Fruit fly (Drosophila melanogaster) whole organism, embryonic: ENCODE data around the gene Ufl1.

Source experiments
- Asciz ChIP-seq: fragments of 200-800 bp; sonication (Bioruptor generic); optimal IDR thresholded peaks from 2 replicates; lab custom pipeline; 2017; ENCODE audit warnings: missing biosample characterization, mild to moderate bottlenecking, missing genetic modification characterization, missing genetic modification reagents
- Atf3 ChIP-seq: fragments of 200-800 bp; sonication (Bioruptor generic); optimal IDR thresholded peaks from 3 replicates; lab custom pipeline; 2016; ENCODE audit warnings: missing biosample characterization, missing genetic modification characterization
- B-H2 ChIP-seq: fragments of 200-800 bp; sonication (Bioruptor generic); optimal IDR thresholded peaks from 2 replicates; lab custom pipeline; 2018; ENCODE audit warnings: missing biosample characterization, mild to moderate bottlenecking, missing genetic modification characterization
- CG10321 ChIP-seq: fragments of 200-800 bp; sonication (Bioruptor generic); IDR thresholded peaks from 2 replicates; pipeline ENCODE4 v1.3.6; 2022; ENCODE audit warnings: missing biosample characterization, missing genetic modification characterization
- CG10654 ChIP-seq: fragments of 200-800 bp; sonication (Bioruptor generic); optimal IDR thresholded peaks from 2 replicates; lab custom pipeline; 2016; ENCODE audit warnings: missing biosample characterization, missing genetic modification characterization
- CG10979 ChIP-seq: fragments of 200-800 bp; sonication (Bioruptor generic); optimal IDR thresholded peaks from 2 replicates; lab custom pipeline; 2018; ENCODE audit warnings: missing biosample characterization, mild to moderate bottlenecking, missing genetic modification characterization, moderate library complexity
- CG11247 ChIP-seq: fragments of 200-800 bp; sonication (Bioruptor generic); IDR thresholded peaks from 2 replicates; pipeline ENCODE4 v1.3.6; 2022; ENCODE audit warnings: missing biosample characterization, missing genetic modification characterization
- CG11696 ChIP-seq: fragments of 200-800 bp; sonication (Bioruptor generic); IDR thresholded peaks from 2 replicates; pipeline ENCODE4 v1.3.6; 2022; ENCODE audit warnings: missing biosample characterization, missing genetic modification characterization
- CG11723 ChIP-seq: fragments of 200-800 bp; sonication (Bioruptor generic); optimal IDR thresholded peaks from 2 replicates; lab custom pipeline; 2017; ENCODE audit warnings: missing biosample characterization, mild to moderate bottlenecking, missing genetic modification characterization
- CG15479 ChIP-seq: fragments of 200-800 bp; sonication (Bioruptor generic); optimal IDR thresholded peaks from 3 replicates; lab custom pipeline; 2019; ENCODE audit warnings: missing biosample characterization, mild to moderate bottlenecking, missing genetic modification characterization, moderate library complexity
- CG17568 ChIP-seq: fragments of 200-800 bp; sonication (Bioruptor generic); optimal IDR thresholded peaks from 2 replicates; lab custom pipeline; 2018; ENCODE audit warnings: missing biosample characterization, mild to moderate bottlenecking, missing genetic modification characterization, moderate library complexity
- CG17829 ChIP-seq: fragments of 200-800 bp; optimal IDR thresholded peaks from 2 replicates; lab custom pipeline; 2019; ENCODE audit warnings: missing biosample characterization, mild to moderate bottlenecking, missing genetic modification characterization, moderate library complexity
- CG1792 ChIP-seq: fragments of 200-800 bp; sonication (Bioruptor generic); optimal IDR thresholded peaks from 2 replicates; lab custom pipeline; 2016; ENCODE audit warnings: missing biosample characterization, missing genetic modification characterization
- CG1832 ChIP-seq: fragments of 200-800 bp; sonication (Bioruptor generic); optimal IDR thresholded peaks from 2 replicates; lab custom pipeline; 2017; ENCODE audit warnings: missing biosample characterization, mild to moderate bottlenecking, missing genetic modification characterization, inconsistent platforms
- CG2202 ChIP-seq: fragments of 200-800 bp; sonication (Bioruptor generic); optimal IDR thresholded peaks from 2 replicates; lab custom pipeline; 2018; ENCODE audit warnings: missing biosample characterization, mild to moderate bottlenecking, missing genetic modification characterization
- CG30020 ChIP-seq: fragments of 200-800 bp; optimal IDR thresholded peaks from 2 replicates; lab custom pipeline; 2019; ENCODE audit warnings: missing biosample characterization, mild to moderate bottlenecking, missing genetic modification characterization, moderate library complexity
- CG31224 ChIP-seq: fragments of 200-800 bp; sonication (Bioruptor generic); IDR thresholded peaks from 2 replicates; pipeline ENCODE4 v1.3.6; 2022; ENCODE audit warnings: missing biosample characterization, missing genetic modification characterization
- CG34224 ChIP-seq: fragments of 200-800 bp; sonication (Bioruptor generic); IDR thresholded peaks from 3 replicates; pipeline ENCODE4 v1.3.6; 2022; ENCODE audit warnings: missing biosample characterization, missing genetic modification characterization; ENCODE audit not compliant: partially characterized antibody
- CG4820 ChIP-seq: fragments of 200-800 bp; sonication (Bioruptor generic); optimal IDR thresholded peaks from 3 replicates; lab custom pipeline; 2016; ENCODE audit warnings: missing biosample characterization, missing genetic modification characterization
- CG6272 ChIP-seq: fragments of 200-800 bp; sonication (Bioruptor generic); IDR thresholded peaks from 2 replicates; pipeline ENCODE4 v1.3.6; 2022; ENCODE audit warnings: missing biosample characterization, missing genetic modification characterization
- CG7357 ChIP-seq: fragments of 200-800 bp; sonication (Bioruptor generic); IDR thresholded peaks from 3 replicates; pipeline ENCODE4 v1.3.6; 2022; ENCODE audit warnings: missing biosample characterization, missing genetic modification characterization
- CG7987 ChIP-seq: fragments of 200-800 bp; sonication (Bioruptor generic); optimal IDR thresholded peaks from 2 replicates; lab custom pipeline; 2018; ENCODE audit warnings: missing biosample characterization, mild to moderate bottlenecking, missing genetic modification characterization, moderate library complexity
- CG8281 ChIP-seq: fragments of 200-800 bp; sonication (Bioruptor generic); optimal IDR thresholded peaks from 2 replicates; lab custom pipeline; 2018; ENCODE audit warnings: missing biosample characterization, mild to moderate bottlenecking, missing genetic modification characterization, moderate library complexity
- CG9437 ChIP-seq: fragments of 200-800 bp; sonication (Bioruptor generic); optimal IDR thresholded peaks from 2 replicates; lab custom pipeline; 2018; ENCODE audit warnings: missing biosample characterization, mild to moderate bottlenecking, missing genetic modification characterization
- CG9609 ChIP-seq: fragments of 200-800 bp; sonication (Bioruptor generic); optimal IDR thresholded peaks from 3 replicates; lab custom pipeline; 2016; ENCODE audit warnings: missing biosample characterization, missing genetic modification characterization
- CHES-1-like ChIP-seq: fragments of 200-800 bp; sonication (Bioruptor generic); optimal IDR thresholded peaks from 2 replicates; lab custom pipeline; 2016; ENCODE audit warnings: missing biosample characterization, missing genetic modification characterization
- Eip74EF ChIP-seq, 2 experiments: fragments of 200-800 bp in 1 of 2; fragments of >200 bp in 1 of 2; sonication (Bioruptor generic) in 1 of 2; optimal IDR thresholded peaks; 2 replicates each; lab custom pipeline; 2017 to 2019; ENCODE audit warnings: missing biosample characterization in 2 of 2, missing genetic modification characterization in 2 of 2, mild to moderate bottlenecking in 1 of 2, moderate library complexity in 1 of 2
- Fer1 ChIP-seq: fragments of 200-800 bp; sonication (Bioruptor generic); optimal IDR thresholded peaks from 2 replicates; lab custom pipeline; 2017; ENCODE audit warnings: missing biosample characterization, mild to moderate bottlenecking, missing genetic modification characterization
- HmgZ ChIP-seq: fragments of 200-800 bp; sonication (Bioruptor generic); optimal IDR thresholded peaks from 2 replicates; lab custom pipeline; 2018; ENCODE audit warnings: missing biosample characterization, mild to moderate bottlenecking, missing genetic modification characterization
- NC2β ChIP-seq: fragments of 200-800 bp; sonication (Bioruptor generic); optimal IDR thresholded peaks from 2 replicates; lab custom pipeline; 2016; ENCODE audit warnings: missing biosample characterization, missing genetic modification characterization
- Scr ChIP-seq: fragments of 200-800 bp; sonication (Bioruptor generic); IDR thresholded peaks from 2 replicates; pipeline ENCODE4 v1.3.6; 2022; ENCODE audit warnings: missing biosample characterization, missing genetic modification characterization; ENCODE audit not compliant: partially characterized antibody
- Six4 ChIP-seq: fragments of 200-800 bp; sonication (Bioruptor generic); optimal IDR thresholded peaks from 2 replicates; lab custom pipeline; 2016; ENCODE audit warnings: missing biosample characterization, missing genetic modification characterization
- ato ChIP-seq: fragments of 200-800 bp; sonication (Bioruptor generic); IDR thresholded peaks from 2 replicates; pipeline ENCODE4 v1.3.6; 2022; ENCODE audit warnings: missing biosample characterization, missing genetic modification characterization; ENCODE audit not compliant: partially characterized antibody
- cad ChIP-seq: fragments of >200 bp; optimal IDR thresholded peaks from 2 replicates; lab custom pipeline; 2017; ENCODE audit warnings: missing biosample characterization, missing genetic modification characterization
- cg ChIP-seq: fragments of 200-800 bp; sonication (Bioruptor generic); optimal IDR thresholded peaks from 3 replicates; lab custom pipeline; 2019; ENCODE audit warnings: missing biosample characterization, mild to moderate bottlenecking, missing genetic modification characterization, moderate library complexity
- chn ChIP-seq: fragments of 200-800 bp; sonication (Bioruptor generic); optimal IDR thresholded peaks from 2 replicates; lab custom pipeline; 2016; ENCODE audit warnings: missing biosample characterization, missing genetic modification characterization
- croc ChIP-seq: fragments of 200-800 bp; sonication (Bioruptor generic); conservative IDR thresholded peaks from 3 replicates; pipeline ENCODE4 v1.3.6; 2022; ENCODE audit warnings: missing biosample characterization, missing genetic modification characterization
- crp ChIP-seq, 2 experiments: fragments of 200-800 bp; sonication (Bioruptor generic); optimal IDR thresholded peaks; 2 replicates in 1 of 2; 3 replicates in 1 of 2; lab custom pipeline; 2017; ENCODE audit warnings: missing biosample characterization in 2 of 2, missing genetic modification characterization in 2 of 2, mild to moderate bottlenecking in 1 of 2, moderate library complexity in 1 of 2
- eve ChIP-seq, 2 experiments: fragments of >200 bp; optimal IDR thresholded peaks; 2 replicates each; lab custom pipeline; 2017; ENCODE audit warnings: missing biosample characterization in 2 of 2, missing genetic modification characterization in 2 of 2
- jumu ChIP-seq: fragments of 200-800 bp; sonication (Bioruptor generic); optimal IDR thresholded peaks from 3 replicates; lab custom pipeline; 2016; ENCODE audit warnings: missing biosample characterization, missing genetic modification characterization
- nom ChIP-seq: fragments of 200-800 bp; sonication (Bioruptor generic); optimal IDR thresholded peaks from 2 replicates; lab custom pipeline; 2017; ENCODE audit warnings: missing biosample characterization, missing genetic modification characterization, mild to moderate bottlenecking, moderate library complexity, missing genetic modification reagents
- pfk ChIP-seq: fragments of 200-800 bp; sonication (Bioruptor generic); optimal IDR thresholded peaks from 2 replicates; lab custom pipeline; 2018; ENCODE audit warnings: missing biosample characterization, mild to moderate bottlenecking, missing genetic modification characterization, moderate library complexity
- slp2 ChIP-seq: fragments of 200-800 bp; sonication (Bioruptor generic); optimal IDR thresholded peaks from 2 replicates; lab custom pipeline; 2016; ENCODE audit warnings: missing biosample characterization, missing genetic modification characterization
- ttk ChIP-seq: fragments of 200-800 bp; sonication (Bioruptor generic); IDR thresholded peaks from 2 replicates; pipeline ENCODE4 v2.1.2; 2022; ENCODE audit warnings: missing biosample characterization, missing genetic modification characterization
- unc-4 ChIP-seq: fragments of 200-800 bp; sonication (Bioruptor generic); IDR thresholded peaks from 2 replicates; pipeline ENCODE4 v1.3.6; 2022; ENCODE audit warnings: missing biosample characterization, missing genetic modification characterization; ENCODE audit not compliant: partially characterized antibody
- vnd ChIP-seq: fragments of 200-800 bp; sonication (Bioruptor generic); IDR thresholded peaks from 3 replicates; pipeline ENCODE4 v1.3.6; 2022; ENCODE audit warnings: missing biosample characterization, missing genetic modification characterization; ENCODE audit not compliant: partially characterized antibody
- zen2 ChIP-seq: fragments of 200-800 bp; sonication (Bioruptor generic); IDR thresholded peaks from 3 replicates; pipeline ENCODE4 v1.3.6; 2022; ENCODE audit warnings: missing biosample characterization, missing genetic modification characterization; ENCODE audit not compliant: partially characterized antibody

Gene Ufl1

dm6 chr3R:7031553-7031952, 42.7 kb downstream of the Ufl1 start (continued):
- TF ChIP-seq CG17829 (tag; lab: Kevin White, UChicago) = no peak
- no peak for TF ChIP-seq ato (GFP tag; lab: Robert Waterston, UW)
- TF ChIP-seq jumu = no peak
- TF ChIP-seq cad (GFP tag; lab: Kevin White, UChicago) = peak; percentile 83
- TF ChIP-seq CG10979 = no peak
- TF ChIP-seq CG11723 = no peak
- TF ChIP-seq Atf3 (GFP tag; lab: Kevin White, UChicago) = no peak
- TF ChIP-seq CG15479 (GFP tag; lab: Kevin White, UChicago) = peak; percentile 67
- no peak for TF ChIP-seq unc-4 (GFP tag; lab: Robert Waterston, UW)
- no peak for TF ChIP-seq Eip74EF (GFP tag; optimal IDR thresholded peaks at IDR 0.05; lab: Kevin White, UChicago)
- TF ChIP-seq CG6272 (GFP tag; lab: Robert Waterston, UW) = no peak
- TF ChIP-seq CG9437 = no peak
- TF ChIP-seq croc (GFP tag; lab: Robert Waterston, UW) = no peak
- no peak for TF ChIP-seq CG31224 (GFP tag; lab: Robert Waterston, UW)
- TF ChIP-seq zen2 = no peak
- TF ChIP-seq crp (GFP tag; optimal IDR thresholded peaks at IDR 0.05; lab: Kevin White, UChicago) = no peak
- TF ChIP-seq chn (GFP tag; lab: Kevin White, UChicago) = no peak
- no peak for TF ChIP-seq CG11247
- no peak for TF ChIP-seq CG10654
- TF ChIP-seq CG9609 (GFP tag; lab: Kevin White, UChicago) = no peak
- no peak for TF ChIP-seq CG34224 (GFP tag; lab: Robert Waterston, UW)
- TF ChIP-seq CG1832 (GFP tag; lab: Kevin White, UChicago) = peak; percentile 53
- TF ChIP-seq cg (GFP tag; lab: Kevin White, UChicago) = peak; percentile 52
- no peak for TF ChIP-seq CG7987
- no peak for TF ChIP-seq CG7357 (GFP tag; lab: Robert Waterston, UW)
- TF ChIP-seq ttk (GFP tag; lab: Robert Waterston, UW) = no peak
- no peak for TF ChIP-seq CG10321 (GFP tag; lab: Robert Waterston, UW)
- no peak for TF ChIP-seq CHES-1-like (GFP tag; lab: Kevin White, UChicago)
- TF ChIP-seq CG4820 (GFP tag; lab: Kevin White, UChicago) = no peak
- no peak for TF ChIP-seq Fer1 (GFP tag; lab: Kevin White, UChicago)
- TF ChIP-seq B-H2 = no peak
- no peak for TF ChIP-seq CG8281 (tag; lab: Kevin White, UChicago)
- TF ChIP-seq NC2β (GFP tag; lab: Kevin White, UChicago) = no peak
- no peak for TF ChIP-seq eve (GFP tag; optimal IDR thresholded peaks at IDR 0.05; lab: Kevin White, UChicago)
- TF ChIP-seq CG17568 (GFP tag; lab: Kevin White, UChicago) = no peak
- no peak for TF ChIP-seq CG2202
- TF ChIP-seq Scr (GFP tag; lab: Robert Waterston, UW) = no peak
- TF ChIP-seq Asciz (GFP tag; lab: Kevin White, UChicago) = no peak
- TF ChIP-seq vnd (GFP tag; lab: Robert Waterston, UW) = no peak
- TF ChIP-seq CG1792 = no peak
- no peak for TF ChIP-seq CG11696
- TF ChIP-seq Six4 (GFP tag; lab: Kevin White, UChicago) = no peak
- TF ChIP-seq HmgZ = no peak
- no peak for TF ChIP-seq nom
- no peak for TF ChIP-seq pfk
- no peak for TF ChIP-seq slp2 (GFP tag; lab: Kevin White, UChicago)
- TF ChIP-seq CG30020 (tag; lab: Kevin White, UChicago) = no peak
